Fruit fly (Drosophila melanogaster) whole organism, pupa: Measurements from ENCODE around the gene Atet.
A peak's percentile ranks its signal among the peaks of the same experiment; 100 is the strongest.

Experiments used
- CG34367 ChIP-seq: fragments of 200-800 bp; sonication (Bioruptor generic); optimal IDR thresholded peaks from 2 replicates; lab custom pipeline; 2018; ENCODE audit warnings: missing biosample characterization, mild to moderate bottlenecking, missing genetic modification characterization
- CG9948 ChIP-seq: fragments of 200-800 bp; sonication (Bioruptor generic); optimal IDR thresholded peaks from 2 replicates; lab custom pipeline; 2018; ENCODE audit warnings: missing biosample characterization, mild to moderate bottlenecking, missing genetic modification characterization, moderate library complexity
- D1 ChIP-seq: fragments of 200-800 bp; sonication (Bioruptor generic); optimal IDR thresholded peaks from 2 replicates; lab custom pipeline; 2018; ENCODE audit warnings: missing biosample characterization, mild to moderate bottlenecking, missing genetic modification characterization, moderate library complexity
- EcR ChIP-seq: fragments of 200-800 bp; sonication (Bioruptor generic); optimal IDR thresholded peaks from 3 replicates; lab custom pipeline; 2019; ENCODE audit warnings: missing biosample characterization, missing genetic modification characterization, mild to moderate bottlenecking, moderate library complexity, missing genetic modification reagents

DNA sequence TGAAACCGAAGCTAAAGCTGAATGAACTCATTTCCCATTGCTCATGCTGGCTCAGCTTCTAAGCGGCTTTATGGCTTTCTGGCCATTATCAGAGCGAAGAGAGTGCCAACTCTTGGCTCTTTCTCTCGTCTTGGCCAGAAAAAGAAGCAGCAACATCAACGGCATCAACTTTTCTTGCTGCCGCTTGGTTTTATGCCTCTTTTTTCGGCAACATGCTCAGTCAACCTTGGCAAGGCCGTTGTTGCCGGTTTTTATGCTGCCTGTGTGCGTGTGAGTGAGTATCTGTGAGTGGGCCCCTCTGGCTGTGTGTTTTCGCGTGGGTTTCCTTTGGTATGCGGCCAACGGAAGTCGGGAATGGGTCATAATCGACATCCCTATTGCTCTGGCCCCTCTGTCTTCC is 36.9 kb downstream of the Atet start:
- peak; percentile 76 for TF ChIP-seq EcR (GFP tag; lab: Kevin White, UChicago)
- TF ChIP-seq CG34367 (tag; lab: Kevin White, UChicago) = no peak
- no peak for TF ChIP-seq D1 (tag; lab: Kevin White, UChicago)
- TF ChIP-seq CG9948 = no peak
